Worm (Caenorhabditis elegans): ENCODE measurements around the gene C16C8.25.

Gene C16C8.25

ce11 chrII:3441377-3441776 lies 7.7 kb upstream of the C16C8.25 start, which contains the start of gene C16C8.27:
Gene C16C8.27 (plus strand): TSS chrII:3441677.
- TF ChIP-seq lsy-27 (tag; optimal IDR thresholded peaks at IDR 0.05; ENCODE audit: borderline replicate concordance, insufficient read depth) (no peak), egl-18 (GFP tag; IDR thresholded peaks at IDR 0.05) (no peak), rcor-1 (GFP tag; IDR thresholded peaks at IDR 0.05) (no peak), F55B11.4 (tag; optimal IDR thresholded peaks at IDR 0.05; ENCODE audit: borderline replicate concordance, insufficient read depth) (no peak), lin-54 (GFP tag; optimal IDR thresholded peaks at IDR 0.05) (no peak), ceh-58 (GFP tag; IDR thresholded peaks at IDR 0.05) (no peak), Y67H2A.10 (GFP tag; conservative IDR thresholded peaks at IDR 0.05) (no peak), F33H1.4 (GFP tag; IDR thresholded peaks at IDR 0.05) (no peak), Y79H2A.3 (GFP tag; conservative IDR thresholded peaks at IDR 0.05) (no peak), hlh-12 (tag; optimal IDR thresholded peaks at IDR 0.05) (no peak), lin-35 (GFP tag; optimal IDR thresholded peaks at IDR 0.05) (no peak), aptf-3 (GFP tag; IDR thresholded peaks at IDR 0.05) (no peak), somi-1 (GFP tag; optimal IDR thresholded peaks at IDR 0.05) (no peak)

ce11 chrII:3443154-3443553 lies 5.9 kb upstream of the C16C8.25 start, which contains the start of gene C16C8.22:
Gene C16C8.22 (minus strand): TSS chrII:3443254.
- TF ChIP-seq Y56A3A.18 (GFP tag; IDR thresholded peaks at IDR 0.05) (no peak), F23B12.7 (tag; optimal IDR thresholded peaks at IDR 0.05; ENCODE audit: insufficient read depth) (no peak), ceh-79 (tag; optimal IDR thresholded peaks at IDR 0.05) (no peak), ztf-3 (GFP tag; optimal IDR thresholded peaks at IDR 0.05) (no peak), C17E4.6 (GFP tag; IDR thresholded peaks at IDR 0.05) (no peak), dox-1 (GFP tag; IDR thresholded peaks at IDR 0.05) (no peak), ztf-22 (GFP tag; optimal IDR thresholded peaks at IDR 0.05) (no peak), let-607 (tag; optimal IDR thresholded peaks at IDR 0.05) (no peak), lin-26 (GFP tag; IDR thresholded peaks at IDR 0.05) (no peak), dpff-1 (tag; optimal IDR thresholded peaks at IDR 0.05) (no peak)

- no peak for TF ChIP-seq nhr-80 (tag; optimal IDR thresholded peaks at IDR 0.05)
- peak; percentile 58 for TF ChIP-seq lsl-1 (GFP tag; optimal IDR thresholded peaks at IDR 0.05)
Observed at ce11 chrII:3444280-3444679, 4.8 kb upstream of the C16C8.25 start, which contains the start of gene C16C8.4. Gene C16C8.4 (minus strand): TSS chrII:3444380.

ce11 chrII:3445285-3445806 lies 3.7 kb upstream of the C16C8.25 start, which contains the start of the genes C16C8.5 and C16C8.16:
Gene C16C8.5 (minus strand): TSS chrII:3445385.
Gene C16C8.16 (plus strand): TSS chrII:3445756.
- peak; percentile 21; the same call in 1 of the 2 replicates for TF ChIP-seq madf-6 (GFP tag; IDR thresholded peaks at IDR 0.05)
- peak; percentile 71 for TF ChIP-seq lsl-1 (GFP tag; optimal IDR thresholded peaks at IDR 0.05)
- TF ChIP-seq hmg-1.2 (GFP tag; IDR thresholded peaks at IDR 0.05): no peak

- TF ChIP-seq egl-18 (GFP tag; IDR thresholded peaks at IDR 0.05) (no peak), mel-28 (tag; optimal IDR thresholded peaks at IDR 0.05; ENCODE audit: borderline replicate concordance) (no peak), tbx-9 (tag; optimal IDR thresholded peaks at IDR 0.05; ENCODE audit: borderline replicate concordance) (no peak), tlf-1 (GFP tag; optimal IDR thresholded peaks at IDR 0.05) (no peak), ekl-4 (GFP tag; IDR thresholded peaks at IDR 0.05) (no peak), mxl-1 (tag; optimal IDR thresholded peaks at IDR 0.05) (no peak), dpl-1 (GFP tag; optimal IDR thresholded peaks at IDR 0.05) (no peak), atf-7 (tag; optimal IDR thresholded peaks at IDR 0.05) (no peak), F22D6.2 (tag; optimal IDR thresholded peaks at IDR 0.05) (no peak), ceh-27 (GFP tag; optimal IDR thresholded peaks at IDR 0.05) (no peak), ztf-6 (GFP tag; IDR thresholded peaks at IDR 0.05) (no peak), aptf-3 (GFP tag; IDR thresholded peaks at IDR 0.05) (no peak)
Observed at ce11 chrII:3446647-3447046, 2.4 kb upstream of the C16C8.25 start, which contains the start of the genes C16C8.20 and gldi-6. Gene C16C8.20 (plus strand): TSS chrII:3446947. Gene gldi-6 (plus strand): TSS chrII:3446947.

Measured in whole organism, young adult.